Fruit fly (Drosophila melanogaster): Measurements from ENCODE around the gene CG31142.

The CG31142 gene

dm6 chr3R:23927429-23927828, 1.6 kb upstream of the CG31142 start, which contains the start of gene CG13601 (continued):
- TF ChIP-seq dati (GFP tag; IDR thresholded peaks at IDR 0.05) (no peak), inv (GFP tag; IDR thresholded peaks at IDR 0.05; ENCODE audit: partially characterized antibody) (peak; percentile 72), CG17912 (GFP tag; optimal IDR thresholded peaks at IDR 0.05) (no peak), CG17568 (GFP tag; optimal IDR thresholded peaks at IDR 0.05) (no peak), Oli (tag; optimal IDR thresholded peaks at IDR 0.05) (no peak), CG9817 (tag; optimal IDR thresholded peaks at IDR 0.05) (peak; percentile 12), Kr (GFP tag; optimal IDR thresholded peaks at IDR 0.05) (no peak), z (GFP tag; IDR thresholded peaks at IDR 0.05) (no peak), CG12942 (GFP tag; optimal IDR thresholded peaks at IDR 0.05) (no peak), CG10543 (GFP tag; optimal IDR thresholded peaks at IDR 0.05) (peak; percentile 53), CG33213 (GFP tag; optimal IDR thresholded peaks at IDR 0.05) (no peak), Side (GFP tag; optimal IDR thresholded peaks at IDR 0.05) (no peak), otp (GFP tag; IDR thresholded peaks at IDR 0.05) (peak; percentile 39; the same call in 1 of the 3 replicates), CG11560 (tag; IDR thresholded peaks at IDR 0.05) (no peak), pan (optimal IDR thresholded peaks at IDR 0.05) (no peak), pan (GFP tag; optimal IDR thresholded peaks at IDR 0.05 in 1 of 2, IDR thresholded peaks at IDR 0.05 in 1 of 2) (peak in 1 of 2 experiments; percentile 35), nerfin-1 (tag; optimal IDR thresholded peaks at IDR 0.05) (peak; percentile 17), zfh1 (GFP tag; IDR thresholded peaks at IDR 0.05) (no peak), Jarid2 (GFP tag; optimal IDR thresholded peaks at IDR 0.05) (no peak), salm (tag; optimal IDR thresholded peaks at IDR 0.05) (no peak), tgo (GFP tag; IDR thresholded peaks at IDR 0.05) (no peak), mld (GFP tag; IDR thresholded peaks at IDR 0.05; ENCODE audit: partially characterized antibody) (0 out of 3 replicates have a peak, but pooled peaks have one; percentile 29), CTCF (GFP tag; optimal IDR thresholded peaks at IDR 0.05) (peak; percentile 25), Rx (GFP tag; IDR thresholded peaks at IDR 0.05) (no peak), CG6791 (GFP tag; IDR thresholded peaks at IDR 0.05; ENCODE audit: partially characterized antibody) (peak; percentile 67; the same call in 2 of the 3 replicates), ap (GFP tag; IDR thresholded peaks at IDR 0.05) (no peak), knrl (GFP tag; IDR thresholded peaks at IDR 0.05; ENCODE audit: partially characterized antibody) (peak; percentile 84; the same call in 2 of the 3 replicates), cg (GFP tag; optimal IDR thresholded peaks at IDR 0.05) (no peak), CG8290 (GFP tag; optimal IDR thresholded peaks at IDR 0.05) (no peak), CG8290 (tag; optimal IDR thresholded peaks at IDR 0.05) (peak in 1 of 2 experiments; percentile 44), Aef1 (GFP tag; IDR thresholded peaks at IDR 0.05) (0 out of 3 replicates have a peak, but pooled peaks have one; percentile 42), Poxn (GFP tag; IDR thresholded peaks at IDR 0.05) (no peak), pho (GFP tag; optimal IDR thresholded peaks at IDR 0.05) (no peak), Gsc (GFP tag; IDR thresholded peaks at IDR 0.05) (no peak), toy (GFP tag; IDR thresholded peaks at IDR 0.05) (no peak), gsb (GFP tag; IDR thresholded peaks at IDR 0.05) (no peak), dpn (GFP tag; optimal IDR thresholded peaks at IDR 0.05) (peak in 1 of 2 experiments; percentile 35), usp (GFP tag; optimal IDR thresholded peaks at IDR 0.05) (no peak), amos (GFP tag; IDR thresholded peaks at IDR 0.05; ENCODE audit: partially characterized antibody) (peak; percentile 80), disco-r (GFP tag; optimal IDR thresholded peaks at IDR 0.05) (no peak), CG4328 (GFP tag; optimal IDR thresholded peaks at IDR 0.05) (peak; percentile 36), CG4424 (GFP tag; optimal IDR thresholded peaks at IDR 0.05) (no peak), CG7372 (GFP tag; IDR thresholded peaks at IDR 0.05) (no peak), fru (optimal IDR thresholded peaks at IDR 0.05) (no peak), CG12659 (GFP tag; optimal IDR thresholded peaks at IDR 0.05) (peak; percentile 50), CG3995 (GFP tag; optimal IDR thresholded peaks at IDR 0.05) (peak; percentile 24), NC2β (GFP tag; optimal IDR thresholded peaks at IDR 0.05) (no peak), CG13424 (tag; optimal IDR thresholded peaks at IDR 0.05) (peak; percentile 47), zen2 (GFP tag; IDR thresholded peaks at IDR 0.05; ENCODE audit: partially characterized antibody) (peak; percentile 51; the same call in 1 of the 3 replicates), ci (GFP tag; IDR thresholded peaks at IDR 0.05) (peak; percentile 63; the same call in 2 of the 3 replicates), tx (GFP tag; optimal IDR thresholded peaks at IDR 0.05) (no peak), Nf-YB (GFP tag; optimal IDR thresholded peaks at IDR 0.05) (no peak), tup (GFP tag; optimal IDR thresholded peaks at IDR 0.05) (no peak)

All from whole organism, embryonic.